Worm (Caenorhabditis elegans): ENCODE data around the gene Y111B2A.21.
A peak's percentile ranks its signal among the peaks of the same experiment; 100 is the strongest.

Y111B2A.21 gene

DNA sequence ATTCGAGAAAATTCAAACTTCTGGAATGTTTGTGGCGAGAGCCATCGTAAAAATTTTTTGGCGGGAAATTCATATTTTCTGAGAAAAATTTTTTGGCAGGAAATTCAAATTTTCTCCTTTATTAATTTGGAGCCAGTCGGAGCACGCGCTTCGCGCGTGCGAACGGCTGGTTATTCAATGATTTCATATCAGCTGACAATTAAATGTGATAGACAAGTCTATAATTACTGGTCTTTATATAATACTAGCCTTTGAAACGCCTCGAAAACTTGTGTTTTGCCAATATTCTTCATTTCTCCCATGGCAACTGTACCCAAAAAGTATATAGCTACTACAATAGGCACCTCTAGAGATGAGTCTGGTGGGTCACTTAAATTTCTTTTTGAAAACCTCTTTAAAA lies 8.8 kb downstream of the Y111B2A.21 start, which contains the start of gene srw-10:
Gene srw-10 (plus strand): TSS at position 301 of the 400 bp plus-strand sequence.
- TF ChIP-seq lin-1 (GFP tag; IDR thresholded peaks at IDR 0.05): no peak
- TF ChIP-seq nhr-102 (tag; optimal IDR thresholded peaks at IDR 0.05): no peak
- no peak for TF ChIP-seq mdt-29 (GFP tag; IDR thresholded peaks at IDR 0.05)

DNA sequence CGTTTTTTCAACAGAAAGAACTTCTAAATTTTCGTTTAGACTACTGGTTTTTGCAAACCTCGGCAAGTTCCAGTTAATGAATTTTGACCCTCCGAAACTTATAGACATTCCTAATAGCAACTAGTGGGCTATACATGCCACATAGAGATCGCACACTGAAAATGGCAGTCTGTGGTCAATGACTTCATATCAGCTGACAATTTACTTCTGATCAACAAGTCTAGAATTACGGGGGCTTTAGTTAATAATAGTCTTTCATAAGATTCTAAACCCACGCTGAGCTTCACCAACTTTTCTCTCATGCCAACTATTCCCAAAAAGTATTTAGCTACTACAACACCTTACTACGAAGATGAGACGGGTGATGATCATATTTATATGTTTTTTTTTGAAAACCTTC lies 11.1 kb downstream of the Y111B2A.21 start, which contains the start of gene srw-9:
Gene srw-9 (plus strand): TSS at position 301 of the 400 bp plus-strand sequence.
- TF ChIP-seq sdz-12 (GFP tag; optimal IDR thresholded peaks at IDR 0.05) (no peak), mdl-1 (tag; optimal IDR thresholded peaks at IDR 0.05) (no peak), mes-2 (tag; optimal IDR thresholded peaks at IDR 0.05; ENCODE audit: poor library complexity, severe bottlenecking) (no peak), ama-1 (optimal IDR thresholded peaks at IDR 0.05) (no peak), hmg-1.1 (GFP tag; IDR thresholded peaks at IDR 0.05) (no peak), F44E2.7 (GFP tag; IDR thresholded peaks at IDR 0.05) (no peak), mep-1 (tag; optimal IDR thresholded peaks at IDR 0.05) (no peak), attf-4 (tag; optimal IDR thresholded peaks at IDR 0.05) (no peak), lir-3 (tag; optimal IDR thresholded peaks at IDR 0.05) (no peak), T26A8.4 (GFP tag; IDR thresholded peaks at IDR 0.05) (no peak)

- no peak for TF ChIP-seq nhr-76 (tag; optimal IDR thresholded peaks at IDR 0.05)
- TF ChIP-seq sdz-12 (GFP tag; optimal IDR thresholded peaks at IDR 0.05): no peak
- no peak for TF ChIP-seq dve-1 (tag; optimal IDR thresholded peaks at IDR 0.05; ENCODE audit: insufficient read depth)
- TF ChIP-seq mdt-29 (GFP tag; IDR thresholded peaks at IDR 0.05): no peak
- TF ChIP-seq saeg-2 (GFP tag; IDR thresholded peaks at IDR 0.05): no peak
- no peak for TF ChIP-seq nhr-111 (GFP tag; optimal IDR thresholded peaks at IDR 0.05)
- TF ChIP-seq ceh-82 (tag; optimal IDR thresholded peaks at IDR 0.05): no peak
- TF ChIP-seq Y75B8A.6 (GFP tag; IDR thresholded peaks at IDR 0.05): no peak
- no peak for TF ChIP-seq daf-19 (GFP tag; conservative IDR thresholded peaks at IDR 0.05)
- TF ChIP-seq lir-3 (tag; optimal IDR thresholded peaks at IDR 0.05): no peak
- TF ChIP-seq nhr-6 (tag; optimal IDR thresholded peaks at IDR 0.05): no peak
- TF ChIP-seq hif-1 (tag; optimal IDR thresholded peaks at IDR 0.05): no peak
- TF ChIP-seq F26F4.8 (GFP tag; conservative IDR thresholded peaks at IDR 0.05): no peak
- TF ChIP-seq D1046.2 (GFP tag; IDR thresholded peaks at IDR 0.05): no peak
- no peak for TF ChIP-seq ceh-44 (GFP tag; IDR thresholded peaks at IDR 0.05)
- no peak for TF ChIP-seq nhr-11 (tag; optimal IDR thresholded peaks at IDR 0.05)
These were observed 18.0 kb downstream of the Y111B2A.21 start, which contains the start of the genes irld-19 and irld-61 for ce11 chrIII:12764241-12764640. Gene irld-19 (minus strand): TSS chrIII:12764341. Gene irld-61 (plus strand): TSS chrIII:12764553.

DNA sequence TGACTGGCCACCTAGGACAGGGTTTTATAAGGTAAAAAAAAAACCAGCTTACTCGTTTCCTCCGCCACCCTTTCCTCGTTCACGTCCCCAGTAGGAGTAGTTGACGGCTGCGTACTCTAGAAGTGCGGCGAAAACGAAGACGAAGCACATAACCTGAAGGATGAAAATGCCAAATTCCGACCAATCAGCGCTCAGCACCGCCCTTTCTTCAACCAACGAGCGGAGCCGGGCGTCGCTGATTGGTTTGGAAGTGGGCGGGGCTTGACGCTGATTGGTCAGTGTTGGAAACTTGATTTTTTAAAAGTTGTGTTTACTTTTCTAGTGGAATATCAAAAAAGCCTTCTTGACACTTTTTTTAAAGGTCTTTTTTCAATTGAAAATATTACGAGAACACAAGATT lies 27.5 kb downstream of the Y111B2A.21 start:
- TF ChIP-seq mep-1 (tag; optimal IDR thresholded peaks at IDR 0.05) (no peak), unc-62 (GFP tag; optimal IDR thresholded peaks at IDR 0.05 in 1 of 2) (peak in 1 of 2 experiments; percentile 56), unc-62 (tag; optimal IDR thresholded peaks at IDR 0.05) (no peak)

DNA sequence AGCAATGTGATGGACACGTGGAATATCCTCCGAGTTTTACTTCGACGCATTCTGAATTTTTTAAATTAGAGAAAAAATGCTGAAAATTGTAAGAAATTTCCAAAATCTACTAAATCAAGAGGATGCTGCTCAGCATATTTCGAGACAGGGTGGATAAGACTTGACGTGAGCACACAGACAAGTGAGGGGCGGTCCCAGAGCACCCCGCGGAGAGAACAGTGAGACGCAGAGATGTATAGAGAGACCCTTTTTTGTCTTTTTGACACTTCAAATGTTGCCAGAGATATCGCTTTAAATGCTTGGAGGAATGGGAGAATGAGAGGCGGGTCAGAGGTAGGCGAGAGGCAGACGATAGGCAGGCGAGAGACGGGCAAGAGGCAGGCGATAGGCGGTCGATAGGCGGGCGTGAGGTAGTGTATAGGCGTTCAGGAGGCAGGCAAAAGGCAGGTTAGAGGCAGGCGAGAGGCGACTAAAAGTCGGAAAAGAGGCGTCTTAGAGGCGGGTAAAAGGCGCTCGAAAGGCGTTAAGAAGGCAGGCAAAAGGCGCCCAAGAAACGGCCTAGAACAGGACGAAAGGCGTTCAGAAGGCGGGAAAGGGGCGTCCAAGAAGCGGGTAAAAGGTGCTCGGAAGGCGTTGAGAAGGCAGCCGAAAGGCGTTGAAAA lies 33.6 kb downstream of the Y111B2A.21 start, which contains the start of gene gab-1:
Gene gab-1 (minus strand): TSS at position 51 of the 662 bp plus-strand sequence.
- peak; percentile 10 for TF ChIP-seq aha-1 (tag)
- TF ChIP-seq set-16 (GFP tag; IDR thresholded peaks at IDR 0.05): peak; percentile 77
- no peak for TF ChIP-seq mep-1 (tag; optimal IDR thresholded peaks at IDR 0.05)
- no peak for TF ChIP-seq hlh-30 (tag; optimal IDR thresholded peaks at IDR 0.05; ENCODE audit: insufficient read depth)
- no peak for TF ChIP-seq mdt-29 (GFP tag; IDR thresholded peaks at IDR 0.05)

DNA sequence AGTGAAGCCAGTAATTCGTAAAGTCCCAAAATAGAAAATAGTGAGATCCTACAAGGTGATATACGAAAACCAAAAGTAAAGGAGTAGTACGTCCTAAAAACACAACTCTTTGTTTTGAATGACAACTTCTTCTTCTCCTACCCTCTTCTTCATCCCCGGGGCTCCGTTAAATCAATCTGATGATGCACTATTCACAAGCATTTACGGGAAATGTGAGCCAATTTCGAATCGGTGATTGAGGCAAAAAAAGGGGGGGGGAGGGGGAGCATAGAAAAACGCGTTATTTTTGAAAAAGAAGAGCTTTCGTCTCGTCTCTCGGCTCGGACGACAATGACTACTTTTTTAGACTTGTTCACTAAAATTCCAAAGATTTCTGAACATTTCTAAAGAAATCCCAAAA lies 37.7 kb downstream of the Y111B2A.21 start:
- TF ChIP-seq snpc-1.2 (GFP tag; IDR thresholded peaks at IDR 0.05): no peak
- no peak for TF ChIP-seq pqm-1 (tag; optimal IDR thresholded peaks at IDR 0.05)
- TF ChIP-seq lin-1 (GFP tag; IDR thresholded peaks at IDR 0.05): no peak
- TF ChIP-seq daf-19 (GFP tag; conservative IDR thresholded peaks at IDR 0.05): no peak
- peak; percentile 71 for TF ChIP-seq fkh-10 (GFP tag; optimal IDR thresholded peaks at IDR 0.05)

All from whole organism, L4 larva.